Worm (Caenorhabditis elegans) whole organism, L2 larva: ENCODE measurements around the gene C25E10.8.

Source experiments
- F13H6.1 ChIP-seq: sonication (generic microtip); optimal IDR thresholded peaks from 2 replicates; lab custom pipeline; 2016; ENCODE audit warnings: missing genetic modification characterization, missing compliant biosample characterization
- R02D3.7 ChIP-seq: fragments of 150-350 bp; optimal IDR thresholded peaks from 2 replicates; lab custom pipeline; 2014; ENCODE audit warnings: missing biosample characterization, missing genetic modification characterization
- Y55F3AM.14 ChIP-seq: fragments of 200-800 bp; sonication (Bioruptor generic); optimal IDR thresholded peaks from 2 replicates; lab custom pipeline; 2018; ENCODE audit warnings: mild to moderate bottlenecking, missing genetic modification characterization, missing compliant biosample characterization
- alr-1 ChIP-seq: fragments of 150-350 bp; optimal IDR thresholded peaks from 2 replicates; lab custom pipeline; 2014; ENCODE audit warnings: missing biosample characterization, missing genetic modification characterization
- ama-1 ChIP-seq: fragments of 150-350 bp; optimal IDR thresholded peaks from 2 replicates; lab custom pipeline; 2018; ENCODE audit warnings: inconsistent platforms
- blmp-1 ChIP-seq: sonication (generic microtip); optimal IDR thresholded peaks from 2 replicates; lab custom pipeline; 2017; ENCODE audit warnings: missing genetic modification characterization, mild to moderate bottlenecking, missing compliant biosample characterization, antibody characterized with exemption, moderate library complexity; ENCODE audit not compliant: insufficient read depth
- ceh-16 ChIP-seq: fragments of 150-350 bp; optimal IDR thresholded peaks from 2 replicates; lab custom pipeline; 2014; ENCODE audit warnings: missing biosample characterization, missing genetic modification characterization
- ceh-82 ChIP-seq: fragments of 150-350 bp; optimal IDR thresholded peaks from 2 replicates; lab custom pipeline; 2014; ENCODE audit warnings: missing biosample characterization, missing genetic modification characterization
- crh-2 ChIP-seq: sonication (generic microtip); optimal IDR thresholded peaks from 2 replicates; lab custom pipeline; 2017; ENCODE audit warnings: missing biosample characterization, missing genetic modification characterization
- dmd-4 ChIP-seq: sonication (generic microtip); optimal IDR thresholded peaks from 2 replicates; lab custom pipeline; 2017; ENCODE audit warnings: missing biosample characterization, missing genetic modification characterization
- egl-27 ChIP-seq: sonication (generic microtip); optimal IDR thresholded peaks from 3 replicates; lab custom pipeline; 2017; ENCODE audit warnings: missing biosample characterization, missing genetic modification reagents, missing genetic modification characterization
- elt-1 ChIP-seq: fragments of 150-350 bp; optimal IDR thresholded peaks from 2 replicates; lab custom pipeline; 2014; ENCODE audit warnings: missing biosample characterization, missing genetic modification characterization
- elt-3 ChIP-seq: sonication (generic microtip); optimal IDR thresholded peaks from 2 replicates; lab custom pipeline; 2017; ENCODE audit warnings: missing biosample characterization, missing genetic modification characterization
- lin-11 ChIP-seq: fragments of 150-350 bp; sonication (generic microtip); optimal IDR thresholded peaks from 2 replicates; lab custom pipeline; 2014; ENCODE audit warnings: missing biosample characterization, missing genetic modification characterization, inconsistent platforms, mixed read lengths
- lin-13 ChIP-seq: fragments of 150-350 bp; optimal IDR thresholded peaks from 2 replicates; lab custom pipeline; 2014; ENCODE audit warnings: missing biosample characterization, missing genetic modification reagents, missing genetic modification characterization
- lin-39 ChIP-seq: fragments of 150-350 bp; optimal IDR thresholded peaks from 2 replicates; lab custom pipeline; 2014; ENCODE audit warnings: missing biosample characterization, missing genetic modification reagents, missing genetic modification characterization
- mab-5 ChIP-seq: fragments of 150-350 bp; optimal IDR thresholded peaks from 2 replicates; lab custom pipeline; 2014; ENCODE audit warnings: missing biosample characterization, missing genetic modification characterization
- mdl-1 ChIP-seq, 2 experiments: fragments of 150-350 bp in 1 of 2; sonication (generic microtip) in 1 of 2; optimal IDR thresholded peaks; 2 replicates each; lab custom pipeline; 2017; ENCODE audit warnings: missing biosample characterization in 2 of 2, missing genetic modification characterization in 2 of 2
- nhr-10 ChIP-seq: sonication (generic microtip); optimal IDR thresholded peaks from 2 replicates; lab custom pipeline; 2017; ENCODE audit warnings: missing biosample characterization, missing genetic modification characterization
- nhr-11 ChIP-seq: fragments of 150-350 bp; optimal IDR thresholded peaks from 2 replicates; lab custom pipeline; 2014; ENCODE audit warnings: missing biosample characterization, missing genetic modification characterization
- nhr-21 ChIP-seq: fragments of 150-350 bp; optimal IDR thresholded peaks from 2 replicates; lab custom pipeline; 2014; ENCODE audit warnings: missing biosample characterization, missing genetic modification characterization
- nhr-23 ChIP-seq: fragments of 150-350 bp; optimal IDR thresholded peaks from 2 replicates; lab custom pipeline; 2014; ENCODE audit warnings: missing biosample characterization, missing genetic modification reagents, missing genetic modification characterization
- nhr-25 ChIP-seq: fragments of 150-350 bp; sonication (generic microtip); optimal IDR thresholded peaks from 3 replicates; lab custom pipeline; 2014; ENCODE audit warnings: missing biosample characterization, missing genetic modification characterization
- nhr-6 ChIP-seq: fragments of 150-350 bp; optimal IDR thresholded peaks from 2 replicates; lab custom pipeline; 2014; ENCODE audit warnings: missing biosample characterization, missing genetic modification characterization
- nhr-77 ChIP-seq: fragments of 150-350 bp; optimal IDR thresholded peaks from 2 replicates; lab custom pipeline; 2014; ENCODE audit warnings: missing biosample characterization, missing genetic modification characterization
- peb-1 ChIP-seq: fragments of 150-350 bp; optimal IDR thresholded peaks from 2 replicates; lab custom pipeline; 2014; ENCODE audit warnings: missing biosample characterization, missing genetic modification characterization
- skn-1 ChIP-seq: sonication (generic microtip); optimal IDR thresholded peaks from 2 replicates; lab custom pipeline; 2017; ENCODE audit warnings: missing biosample characterization, missing genetic modification characterization
- snpc-4 ChIP-seq: fragments of 150-350 bp; optimal IDR thresholded peaks from 2 replicates; lab custom pipeline; 2014; ENCODE audit warnings: missing biosample characterization, missing genetic modification characterization
- unc-39 ChIP-seq: fragments of 150-350 bp; optimal IDR thresholded peaks from 2 replicates; lab custom pipeline; 2014; ENCODE audit warnings: missing biosample characterization, missing genetic modification characterization
- unc-55 ChIP-seq: fragments of 150-350 bp; sonication (generic microtip); optimal IDR thresholded peaks from 3 replicates; lab custom pipeline; 2014; ENCODE audit warnings: missing biosample characterization, missing genetic modification reagents, missing genetic modification characterization
- unc-62 ChIP-seq: fragments of 150-350 bp; optimal IDR thresholded peaks from 2 replicates; lab custom pipeline; 2014; ENCODE audit warnings: missing biosample characterization, missing genetic modification reagents, missing genetic modification characterization
- zag-1 ChIP-seq: fragments of 150-350 bp; optimal IDR thresholded peaks from 2 replicates; lab custom pipeline; 2014; ENCODE audit warnings: missing biosample characterization, missing genetic modification characterization
- ztf-11 ChIP-seq: sonication (generic microtip); optimal IDR thresholded peaks from 2 replicates; lab custom pipeline; 2017; ENCODE audit warnings: missing biosample characterization, missing genetic modification characterization
- ztf-4 ChIP-seq: fragments of 150-350 bp; optimal IDR thresholded peaks from 2 replicates; lab custom pipeline; 2014; ENCODE audit warnings: missing biosample characterization, missing genetic modification characterization

Gene C25E10.8

DNA sequence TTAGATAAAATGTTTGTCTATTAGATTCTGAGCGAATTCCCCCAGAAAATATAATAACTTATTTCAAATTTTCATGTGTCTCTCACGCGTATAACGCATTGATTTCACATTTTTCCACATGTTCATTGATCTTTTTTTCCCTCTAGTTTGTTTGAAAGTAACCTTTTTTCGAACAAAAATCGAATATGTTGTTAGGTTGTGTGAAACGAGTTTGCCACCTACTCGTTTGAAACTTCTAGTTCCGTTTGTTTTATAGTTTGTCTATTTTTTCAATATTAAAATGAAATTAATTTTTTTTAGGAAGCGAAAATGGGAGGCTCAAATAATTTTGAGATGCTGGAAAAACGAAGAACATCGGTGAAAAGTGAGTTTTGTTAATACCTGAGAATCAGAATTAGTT lies 23.6 kb downstream of the C25E10.8 start, which contains the start of gene C25E10.5:
Gene C25E10.5, plus strand, starts transcription at position 301 of the 400 bp plus-strand sequence.
- TF ChIP-seq mab-5 (tag; lab: Kevin White, UChicago) (no peak), crh-2 (tag; lab: Kevin White, UChicago) (no peak), mdl-1 (tag; optimal IDR thresholded peaks at IDR 0.05; lab: Kevin White, UChicago) (no peak), R02D3.7 (tag; lab: Kevin White, UChicago) (no peak), ztf-4 (no peak)

DNA sequence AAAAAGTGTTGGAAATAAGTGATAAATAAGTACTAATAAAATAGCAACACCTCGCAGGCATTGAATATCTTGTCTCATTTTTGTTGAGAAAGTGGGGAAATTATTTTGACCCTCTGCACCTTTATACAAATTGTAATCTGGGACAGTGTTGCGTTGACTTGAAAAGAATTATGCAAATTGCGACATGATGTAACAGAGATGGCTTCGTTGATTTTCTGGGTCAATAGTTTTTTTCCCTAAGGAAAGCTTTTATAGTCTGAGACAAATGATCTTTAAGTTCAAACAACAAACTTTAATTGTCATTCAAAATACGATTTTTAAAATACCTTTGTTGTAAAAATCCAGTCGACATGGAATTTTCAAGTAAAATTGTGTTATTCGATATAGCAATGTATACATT lies 29.2 kb downstream of the C25E10.8 start, which contains the start of gene bus-1:
Gene bus-1, minus strand, starts transcription at position 101 of the 400 bp plus-strand sequence.
- TF ChIP-seq lin-13 (GFP tag; lab: Kevin White, UChicago) (no peak), skn-1 (tag; lab: Kevin White, UChicago) (no peak), mab-5 (tag; lab: Kevin White, UChicago) (no peak), peb-1 (tag; lab: Kevin White, UChicago) (no peak), zag-1 (tag; lab: Kevin White, UChicago) (no peak), F13H6.1 (tag; lab: Kevin White, UChicago) (no peak), nhr-21 (tag; lab: Kevin White, UChicago) (no peak), crh-2 (tag; lab: Kevin White, UChicago) (no peak), ceh-16 (tag; lab: Kevin White, UChicago) (no peak), nhr-77 (tag; lab: Kevin White, UChicago) (no peak), Y55F3AM.14 (GFP tag; lab: Kevin White, UChicago) (no peak)

DNA sequence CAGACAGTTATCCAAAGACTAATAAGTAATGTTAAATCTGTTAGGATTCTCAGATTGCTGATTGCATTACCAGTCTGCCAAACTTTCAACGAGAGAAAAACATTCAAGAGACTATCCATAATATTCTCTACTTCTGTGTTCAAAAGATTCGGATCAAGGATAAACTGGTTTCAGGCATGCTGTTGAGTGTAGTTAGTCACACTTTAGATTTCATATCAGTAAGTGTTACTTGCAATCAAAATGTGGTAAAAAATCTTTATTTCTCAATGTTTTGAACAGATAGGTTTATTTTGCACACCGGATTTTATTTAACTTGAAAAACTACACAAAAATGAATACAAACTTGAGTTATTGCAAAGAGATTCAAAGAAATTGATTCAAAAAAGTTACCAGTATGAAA lies 31.8 kb downstream of the C25E10.8 start, which contains the start of gene oac-41:
Gene oac-41, minus strand, starts transcription at position 101 of the 400 bp plus-strand sequence.
- TF ChIP-seq blmp-1 (tag; lab: Kevin White, UChicago) (no peak), nhr-11 (tag; lab: Kevin White, UChicago) (no peak), ceh-82 (tag; lab: Kevin White, UChicago) (no peak), ztf-11 (tag; lab: Kevin White, UChicago) (no peak), peb-1 (tag; lab: Kevin White, UChicago) (no peak), nhr-10 (no peak), unc-39 (tag; lab: Kevin White, UChicago) (no peak), snpc-4 (tag; lab: Kevin White, UChicago) (no peak), unc-62 (no peak), ceh-16 (tag; lab: Kevin White, UChicago) (no peak), elt-1 (tag; lab: Kevin White, UChicago) (no peak), lin-11 (tag; lab: Kevin White, UChicago) (no peak)

DNA sequence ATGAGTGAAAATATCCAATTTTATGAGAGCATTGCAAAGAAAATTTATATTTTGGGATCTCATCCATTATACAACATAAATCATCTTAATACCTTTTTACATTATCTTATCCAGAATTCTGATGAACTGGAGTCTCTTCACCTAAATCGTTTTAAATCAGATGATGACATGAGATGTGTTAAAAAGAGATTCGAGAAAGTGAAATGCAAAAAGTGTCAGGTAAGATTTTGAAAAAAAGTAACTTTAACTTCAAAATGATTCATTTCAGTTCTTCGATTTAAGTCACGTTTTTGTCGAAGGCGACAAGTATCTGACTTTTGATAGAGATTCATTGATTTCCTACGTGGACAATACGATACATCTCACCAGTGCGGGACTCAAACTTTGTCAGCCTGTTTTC lies 35.0 kb downstream of the C25E10.8 start:
- TF ChIP-seq Y55F3AM.14 (GFP tag; lab: Kevin White, UChicago) (no peak), nhr-25 (tag; lab: Kevin White, UChicago) (no peak), nhr-6 (tag; lab: Kevin White, UChicago) (no peak), dmd-4 (no peak), snpc-4 (tag; lab: Kevin White, UChicago) (no peak), nhr-23 (tag; lab: Kevin White, UChicago) (no peak), ztf-11 (tag; lab: Kevin White, UChicago) (no peak), egl-27 (tag; lab: Kevin White, UChicago) (no peak), elt-1 (tag; lab: Kevin White, UChicago) (no peak), elt-3 (tag; lab: Kevin White, UChicago) (no peak), unc-62 (no peak), lin-39 (tag; lab: Kevin White, UChicago) (no peak), blmp-1 (tag; lab: Kevin White, UChicago) (no peak), ceh-16 (tag; lab: Kevin White, UChicago) (no peak), ama-1 (lab: Kevin White, UChicago) (no peak), alr-1 (tag; lab: Kevin White, UChicago) (no peak), crh-2 (tag; lab: Kevin White, UChicago) (no peak), mdl-1 (tag; optimal IDR thresholded peaks at IDR 0.05; lab: Kevin White, UChicago) (no peak)

DNA sequence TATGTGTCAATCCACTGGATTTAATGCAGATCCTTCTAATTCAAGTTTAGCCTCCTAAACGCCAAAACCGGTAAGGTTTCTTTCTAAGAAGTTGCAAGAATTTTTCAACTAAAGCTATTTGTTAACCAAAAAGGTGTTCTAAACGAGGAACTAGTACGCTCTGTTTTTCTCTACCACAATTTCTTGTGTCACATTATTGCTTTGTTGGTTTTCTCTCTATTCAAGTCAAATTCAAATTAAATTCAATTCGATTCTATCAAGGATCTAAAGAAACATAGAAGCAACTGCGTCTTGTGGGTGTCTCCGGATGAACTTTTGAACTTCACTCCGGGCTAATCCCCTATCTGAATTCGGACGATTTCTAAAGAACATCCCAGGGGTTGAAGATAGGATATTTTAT lies 37.4 kb downstream of the C25E10.8 start, which contains the start of gene oac-40:
Gene oac-40, plus strand, starts transcription at position 301 of the 400 bp plus-strand sequence.
- TF ChIP-seq unc-55 (GFP tag; lab: Kevin White, UChicago), result no peak
